Fruit fly (Drosophila melanogaster) whole organism, embryonic: ENCODE measurements around the gene CG9948.

ENCODE experiments used
- CG10267 ChIP-seq: fragments of 200-800 bp; sonication (Bioruptor generic); optimal IDR thresholded peaks from 2 replicates; lab custom pipeline; 2018; ENCODE audit warnings: missing biosample characterization, mild to moderate bottlenecking, missing genetic modification characterization, moderate library complexity
- CG31388 ChIP-seq: fragments of 200-800 bp; sonication (Bioruptor generic); optimal IDR thresholded peaks from 2 replicates; lab custom pipeline; 2016; ENCODE audit warnings: missing biosample characterization, missing genetic modification characterization
- GATAe ChIP-seq: fragments of 200-800 bp; sonication (Bioruptor generic); conservative IDR thresholded peaks from 2 replicates; pipeline ENCODE4 v1.3.6; 2022; ENCODE audit warnings: missing biosample characterization, missing genetic modification characterization
- Hey ChIP-seq: fragments of 200-800 bp; sonication (Bioruptor generic); optimal IDR thresholded peaks from 3 replicates; lab custom pipeline; 2018; ENCODE audit warnings: missing biosample characterization, mild to moderate bottlenecking, missing genetic modification characterization
- Hsf ChIP-seq: fragments of 200-800 bp; sonication (Bioruptor generic); optimal IDR thresholded peaks from 3 replicates; lab custom pipeline; 2016; ENCODE audit warnings: missing biosample characterization, missing genetic modification characterization
- Sox100B ChIP-seq: fragments of 200-800 bp; sonication (Bioruptor generic); optimal IDR thresholded peaks from 3 replicates; lab custom pipeline; 2018; ENCODE audit warnings: missing biosample characterization, mild to moderate bottlenecking, missing genetic modification characterization
- prd ChIP-seq, 3 experiments: fragments of >200 bp in 2 of 3; fragments of 200-800 bp in 1 of 3; sonication (Bioruptor generic) in 1 of 3; optimal IDR thresholded peaks in 2 of 3; IDR thresholded peaks in 1 of 3; 2 replicates in 2 of 3; 3 replicates in 1 of 3; pipeline versions ENCODE4 v1.3.6 to Lab custom; 2017 to 2022; ENCODE audit warnings: missing biosample characterization in 1 of 3, missing genetic modification characterization in 1 of 3

DNA sequence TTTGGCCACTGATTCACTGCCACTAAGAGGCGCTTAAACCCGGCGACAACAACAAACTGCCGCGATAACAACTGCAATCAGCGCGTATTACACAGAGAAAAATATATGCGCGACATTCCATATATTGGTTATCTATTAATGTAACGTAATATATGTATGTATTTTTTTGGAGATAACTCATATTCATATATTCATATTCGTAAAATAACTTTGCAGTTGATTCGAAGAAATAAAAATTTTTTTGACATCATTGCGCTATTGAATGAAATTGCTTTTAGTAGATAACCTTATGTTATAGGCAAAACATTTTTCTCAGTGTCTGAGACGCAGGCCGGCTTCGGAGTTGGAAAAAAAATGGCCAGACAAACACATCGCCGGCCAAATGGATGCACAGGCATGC lies 41.1 kb downstream of the CG9948 start:
- TF ChIP-seq prd (optimal IDR thresholded peaks at IDR 0.05; lab: Kevin White, UChicago) (no peak), prd (GFP tag; IDR thresholded peaks at IDR 0.05; lab: Robert Waterston, UW) (0 out of 3 replicates have a peak, but pooled peaks have one; percentile 33), CG31388 (GFP tag; lab: Kevin White, UChicago) (no peak), CG10267 (tag; lab: Kevin White, UChicago) (no peak), Hsf (no peak), Hey (tag; lab: Kevin White, UChicago) (no peak), Sox100B (GFP tag; lab: Kevin White, UChicago) (no peak), GATAe (GFP tag; lab: Robert Waterston, UW) (no peak)
